Worm (Caenorhabditis elegans): ENCODE data around the gene K08F4.12.

ce11 chrIV:10110417-10110816, 27.5 kb upstream of the K08F4.12 start, which contains the start of gene egl-38:
- TF ChIP-seq ama-1 (optimal IDR thresholded peaks at IDR 0.05) = no peak
- no peak for TF ChIP-seq tra-4 (tag; optimal IDR thresholded peaks at IDR 0.05)

All from whole organism, early embryonic.